Worm (Caenorhabditis elegans): ENCODE results near the gene haao-1.
A peak's percentile ranks its signal among the peaks of the same experiment; 100 is the strongest.

Gene haao-1

DNA sequence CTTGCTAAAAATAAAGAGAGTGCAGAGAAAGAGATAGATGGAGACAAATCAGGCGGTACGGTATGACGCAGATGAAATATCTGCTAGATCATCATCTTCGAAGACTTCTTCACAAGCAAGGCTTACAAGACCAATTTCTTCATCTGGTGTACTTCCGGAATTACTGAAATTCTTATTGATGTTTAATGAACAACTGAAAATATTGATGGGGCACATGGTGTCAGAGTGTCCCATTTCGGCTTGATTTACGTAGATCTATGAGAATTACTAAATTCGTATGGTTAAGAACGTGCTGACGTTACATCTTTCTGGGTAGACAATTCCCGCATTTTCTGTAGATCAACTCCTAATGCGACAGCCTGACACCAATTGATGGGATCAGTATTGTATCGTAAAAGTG is 52.0 kb downstream of the haao-1 start:
- TF ChIP-seq ces-1 (GFP tag; optimal IDR thresholded peaks at IDR 0.05) (no peak), efl-1 (optimal IDR thresholded peaks at IDR 0.05) (no peak), efl-1 (GFP tag; optimal IDR thresholded peaks at IDR 0.05 in 1 of 2) (peak in 1 of 2 experiments; percentile 25)

Measured in whole organism, L1 larva.